Fruit fly (Drosophila melanogaster) whole organism, adult: ENCODE measurements around the gene CG9578.

Experiments used
- CG11617 ChIP-seq: fragments of 200-800 bp; sonication (Bioruptor generic); optimal IDR thresholded peaks from 2 replicates; lab custom pipeline; 2017; ENCODE audit warnings: mild to moderate bottlenecking, missing biosample characterization, missing genetic modification reagents, missing genetic modification characterization
- CG12768 ChIP-seq: fragments of 200-800 bp; sonication (Bioruptor generic); optimal IDR thresholded peaks from 2 replicates; lab custom pipeline; 2017; ENCODE audit warnings: missing biosample characterization, missing genetic modification characterization, mild to moderate bottlenecking, moderate library complexity, missing genetic modification reagents
- CG14711 ChIP-seq: fragments of 200-800 bp; sonication (Bioruptor generic); optimal IDR thresholded peaks from 2 replicates; lab custom pipeline; 2018; ENCODE audit warnings: missing biosample characterization, mild to moderate bottlenecking, missing genetic modification characterization, moderate library complexity
- CG1620 ChIP-seq: fragments of 200-800 bp; sonication (Bioruptor generic); optimal IDR thresholded peaks from 2 replicates; lab custom pipeline; 2016; ENCODE audit warnings: missing biosample characterization, missing genetic modification characterization
- CG7045 ChIP-seq: fragments of 200-800 bp; sonication (Bioruptor generic); optimal IDR thresholded peaks from 2 replicates; lab custom pipeline; 2017; ENCODE audit warnings: missing biosample characterization, mild to moderate bottlenecking, missing genetic modification characterization
- CG7101 ChIP-seq: fragments of 200-800 bp; sonication (Bioruptor generic); optimal IDR thresholded peaks from 2 replicates; lab custom pipeline; 2018; ENCODE audit warnings: missing biosample characterization, mild to moderate bottlenecking, missing genetic modification characterization, moderate library complexity
- Clk ChIP-seq: fragments of 200-800 bp; sonication (Bioruptor generic); optimal IDR thresholded peaks from 2 replicates; lab custom pipeline; 2017; ENCODE audit warnings: missing biosample characterization, missing genetic modification characterization
- Mnt ChIP-seq: fragments of 200-800 bp; sonication (Bioruptor generic); optimal IDR thresholded peaks from 2 replicates; lab custom pipeline; 2016; ENCODE audit warnings: missing biosample characterization, mild to moderate bottlenecking, missing genetic modification characterization
- cic ChIP-seq: fragments of 200-800 bp; sonication (Bioruptor generic); optimal IDR thresholded peaks from 2 replicates; lab custom pipeline; 2017; ENCODE audit warnings: missing biosample characterization, mild to moderate bottlenecking, missing genetic modification characterization, moderate library complexity
- cnc ChIP-seq, 2 experiments: fragments of >200 bp; optimal IDR thresholded peaks; 2 replicates each; lab custom pipeline; 2017
- kay ChIP-seq: fragments of 200-800 bp; sonication (Bioruptor generic); peaks from one replicate; lab custom pipeline; 2016; ENCODE audit warnings: missing biosample characterization, missing genetic modification characterization, borderline replicate concordance
- ovo ChIP-seq: fragments of 200-800 bp; sonication (Bioruptor generic); optimal IDR thresholded peaks from 2 replicates; lab custom pipeline; 2016; ENCODE audit warnings: missing biosample characterization, missing genetic modification characterization
- pad ChIP-seq: fragments of 200-800 bp; sonication (Bioruptor generic); optimal IDR thresholded peaks from 3 replicates; lab custom pipeline; 2017; ENCODE audit warnings: missing biosample characterization, missing genetic modification characterization, mild to moderate bottlenecking, moderate library complexity, missing genetic modification reagents

- TF ChIP-seq Mnt (GFP tag; lab: Kevin White, UChicago): peak; percentile 63
- peak; percentile 36 for TF ChIP-seq CG14711
- peak; percentile 35 for TF ChIP-seq CG11617 (GFP tag; lab: Kevin White, UChicago)
- TF ChIP-seq kay (GFP tag; lab: Kevin White, UChicago): no peak
- no peak for TF ChIP-seq cic (GFP tag; lab: Kevin White, UChicago)
- TF ChIP-seq CG1620 (GFP tag; lab: Kevin White, UChicago): peak; percentile 60
- TF ChIP-seq ovo (GFP tag; lab: Kevin White, UChicago): peak; percentile 22
- no peak for TF ChIP-seq pad (GFP tag; lab: Kevin White, UChicago)
- TF ChIP-seq CG7101 (tag; lab: Kevin White, UChicago): peak; percentile 25
- no peak for TF ChIP-seq Clk (GFP tag; lab: Kevin White, UChicago)
- TF ChIP-seq CG12768 (GFP tag; lab: Kevin White, UChicago): peak; percentile 25
- TF ChIP-seq CG7045 (GFP tag; lab: Kevin White, UChicago): no peak
- TF ChIP-seq cnc (optimal IDR thresholded peaks at IDR 0.05; lab: Kevin White, UChicago): no peak
Observed at dm6 chrX:20169898-20170297, at the start of gene CG9578, which contains the start of gene CG9581.
